Worm (Caenorhabditis elegans): ENCODE data around the gene Y66D12A.10.

Y66D12A.10 gene

ce11 chrIII:11573921-11574320 lies 8.2 kb downstream of the Y66D12A.10 start, which contains the start of gene Y66D12A.8:
Y66D12A.8 (plus strand) TSS chrIII:11574221.
- no peak for TF ChIP-seq unc-62 (GFP tag; optimal IDR thresholded peaks at IDR 0.05)

ce11 chrIII:11579380-11579779 lies 13.7 kb downstream of the Y66D12A.10 start:
- TF ChIP-seq unc-62 (GFP tag; optimal IDR thresholded peaks at IDR 0.05) = no peak

- TF ChIP-seq unc-62 (GFP tag; optimal IDR thresholded peaks at IDR 0.05) = no peak
Observed at ce11 chrIII:11580428-11580885, 14.8 kb downstream of the Y66D12A.10 start, which contains the start of gene Y66D12A.7. Y66D12A.7 (minus strand) TSS chrIII:11580478.

ce11 chrIII:11581372-11581771 lies 15.7 kb downstream of the Y66D12A.10 start, which contains the start of the genes Y66D12A.6 and ceh-92:
Y66D12A.6 (minus strand) TSS chrIII:11581402.
ceh-92 (plus strand) TSS chrIII:11581600.
- TF ChIP-seq unc-62 (GFP tag; optimal IDR thresholded peaks at IDR 0.05) = no peak

ce11 chrIII:11582569-11582968 lies 16.9 kb downstream of the Y66D12A.10 start:
- TF ChIP-seq unc-62 (GFP tag; optimal IDR thresholded peaks at IDR 0.05) = no peak

ce11 chrIII:11588911-11589310 lies 23.2 kb downstream of the Y66D12A.10 start, which contains the start of gene Y66D12A.3:
Y66D12A.3 (plus strand) TSS chrIII:11589211.
- no peak for TF ChIP-seq unc-62 (GFP tag; optimal IDR thresholded peaks at IDR 0.05)

ce11 chrIII:11589311-11589710 lies 23.6 kb downstream of the Y66D12A.10 start:
- no peak for TF ChIP-seq unc-62 (GFP tag; optimal IDR thresholded peaks at IDR 0.05)

- TF ChIP-seq unc-62 (GFP tag; optimal IDR thresholded peaks at IDR 0.05) = no peak
Observed at ce11 chrIII:11590255-11590654, 24.6 kb downstream of the Y66D12A.10 start.

- TF ChIP-seq unc-62 (GFP tag; optimal IDR thresholded peaks at IDR 0.05) = no peak
Observed at ce11 chrIII:11592096-11592495, 26.4 kb downstream of the Y66D12A.10 start.

- TF ChIP-seq unc-62 (GFP tag; optimal IDR thresholded peaks at IDR 0.05) = no peak
Observed at ce11 chrIII:11607870-11608269, 42.2 kb downstream of the Y66D12A.10 start, which contains the start of gene Y66D12A.1. Y66D12A.1 (plus strand) TSS chrIII:11608170.

ce11 chrIII:11609568-11609967 lies 43.9 kb downstream of the Y66D12A.10 start, which contains the start of gene Y66D12A.30:
Y66D12A.30 (plus strand) TSS chrIII:11609868.
- no peak for TF ChIP-seq unc-62 (GFP tag; optimal IDR thresholded peaks at IDR 0.05)

ce11 chrIII:11611618-11612247 lies 46.1 kb downstream of the Y66D12A.10 start:
- TF ChIP-seq unc-62 (GFP tag; optimal IDR thresholded peaks at IDR 0.05) = no peak

- no peak for TF ChIP-seq unc-62 (GFP tag; optimal IDR thresholded peaks at IDR 0.05)
Observed at ce11 chrIII:11612371-11612770, 46.7 kb downstream of the Y66D12A.10 start, which contains the start of the genes Y66A7A.9 and Y66A7A.4. Y66A7A.9 (minus strand) TSS chrIII:11612471. Y66A7A.4 (plus strand) TSS chrIII:11612607.

- no peak for TF ChIP-seq unc-62 (GFP tag; optimal IDR thresholded peaks at IDR 0.05)
Observed at ce11 chrIII:11614874-11615273, 49.2 kb downstream of the Y66D12A.10 start.

ce11 chrIII:11615802-11616201 lies 50.1 kb downstream of the Y66D12A.10 start:
- TF ChIP-seq unc-62 (GFP tag; optimal IDR thresholded peaks at IDR 0.05) = no peak

- no peak for TF ChIP-seq unc-62 (GFP tag; optimal IDR thresholded peaks at IDR 0.05)
Observed at ce11 chrIII:11616446-11616845, 50.8 kb downstream of the Y66D12A.10 start, which contains the start of gene ceh-91. ceh-91 (plus strand) TSS chrIII:11616746.
